Fruit fly (Drosophila melanogaster): Measurements from ENCODE around the gene Cox11.
A peak's percentile ranks its signal among the peaks of the same experiment; 100 is the strongest.

Gene Cox11

dm6 chr2L:5507823-5508438, 18.8 kb upstream of the Cox11 start (continued):
- TF ChIP-seq CG4318 (GFP tag; optimal IDR thresholded peaks at IDR 0.05) (no peak), Sox14 (GFP tag; optimal IDR thresholded peaks at IDR 0.05) (no peak), CG6854 (GFP tag; optimal IDR thresholded peaks at IDR 0.05) (no peak), CG34406 (GFP tag; optimal IDR thresholded peaks at IDR 0.05) (no peak), Eip78C (GFP tag) (peak; percentile 70), fd59A (GFP tag; optimal IDR thresholded peaks at IDR 0.05) (peak; percentile 16), eg (GFP tag; IDR thresholded peaks at IDR 0.05) (no peak), salr (GFP tag; optimal IDR thresholded peaks at IDR 0.05) (no peak), spab (GFP tag; optimal IDR thresholded peaks at IDR 0.05) (peak; percentile 1), CG31627 (GFP tag; optimal IDR thresholded peaks at IDR 0.05) (no peak), CG11294 (GFP tag; IDR thresholded peaks at IDR 0.05) (no peak), fkh (GFP tag; optimal IDR thresholded peaks at IDR 0.05) (no peak), acj6 (GFP tag; optimal IDR thresholded peaks at IDR 0.05) (no peak), achi (GFP tag; optimal IDR thresholded peaks at IDR 0.05) (no peak), Sox15 (GFP tag; optimal IDR thresholded peaks at IDR 0.05) (no peak), topi (GFP tag; optimal IDR thresholded peaks at IDR 0.05) (no peak), CG10631 (GFP tag; optimal IDR thresholded peaks at IDR 0.05) (no peak), CG6276 (GFP tag; optimal IDR thresholded peaks at IDR 0.05) (no peak)

dm6 chr2L:5514946-5515345, 11.8 kb upstream of the Cox11 start:
- TF ChIP-seq CG6163 (GFP tag; IDR thresholded peaks at IDR 0.05) (no peak), CG31627 (GFP tag; optimal IDR thresholded peaks at IDR 0.05) (no peak), spab (GFP tag; optimal IDR thresholded peaks at IDR 0.05) (no peak), esn (GFP tag; optimal IDR thresholded peaks at IDR 0.05) (no peak), CG11762 (GFP tag; optimal IDR thresholded peaks at IDR 0.05; ENCODE audit: insufficient read depth) (no peak), Hr39 (GFP tag; optimal IDR thresholded peaks at IDR 0.05) (no peak)

- TF ChIP-seq CG10669 (GFP tag; optimal IDR thresholded peaks at IDR 0.05), result no peak
- TF ChIP-seq Sox15 (GFP tag; optimal IDR thresholded peaks at IDR 0.05), result no peak
- TF ChIP-seq Sox102F (GFP tag; optimal IDR thresholded peaks at IDR 0.05), result no peak
- TF ChIP-seq CG10631 (GFP tag; optimal IDR thresholded peaks at IDR 0.05), result no peak
Observed at dm6 chr2L:5517393-5517792, 9.4 kb upstream of the Cox11 start, which contains the start of gene CG14020. CG14020 (plus strand) TSS chr2L:5517737.

dm6 chr2L:5519846-5520384, 6.8 kb upstream of the Cox11 start, which contains the start of the genes CG7382 and cl:
CG7382 (minus strand) TSS chr2L:5519896.
cl (plus strand) TSS chr2L:5520135.
- no peak for TF ChIP-seq dac (GFP tag; optimal IDR thresholded peaks at IDR 0.05)
- TF ChIP-seq Hr39 (GFP tag; optimal IDR thresholded peaks at IDR 0.05), result peak; percentile 38
- no peak for TF ChIP-seq Eip93F (GFP tag; optimal IDR thresholded peaks at IDR 0.05)
- no peak for TF ChIP-seq CG7368 (GFP tag; optimal IDR thresholded peaks at IDR 0.05)
- peak; percentile 19 for TF ChIP-seq CG1621 (tag; optimal IDR thresholded peaks at IDR 0.05)
- no peak for TF ChIP-seq vri (GFP tag; optimal IDR thresholded peaks at IDR 0.05)
- TF ChIP-seq salr (GFP tag; optimal IDR thresholded peaks at IDR 0.05), result no peak
- no peak for TF ChIP-seq Hr4 (GFP tag; optimal IDR thresholded peaks at IDR 0.05)
- peak; percentile 1 for TF ChIP-seq CG34406 (GFP tag; optimal IDR thresholded peaks at IDR 0.05)
- TF ChIP-seq CG15336 (GFP tag; IDR thresholded peaks at IDR 0.05), result no peak
- no peak for TF ChIP-seq svp (GFP tag)
- TF ChIP-seq Met (GFP tag; optimal IDR thresholded peaks at IDR 0.05), result no peak
- TF ChIP-seq CG11762 (GFP tag; optimal IDR thresholded peaks at IDR 0.05; ENCODE audit: insufficient read depth), result no peak
- TF ChIP-seq CG4318 (GFP tag; optimal IDR thresholded peaks at IDR 0.05), result no peak
- no peak for TF ChIP-seq CG8119 (GFP tag; IDR thresholded peaks at IDR 0.05)
- peak; percentile 64 for TF ChIP-seq CG3032 (tag; optimal IDR thresholded peaks at IDR 0.05)
- peak; percentile 31 for TF ChIP-seq OdsH (GFP tag; optimal IDR thresholded peaks at IDR 0.05)
- TF ChIP-seq lz (GFP tag; optimal IDR thresholded peaks at IDR 0.05), result peak; percentile 48
- peak; percentile 7 for TF ChIP-seq esn (GFP tag; optimal IDR thresholded peaks at IDR 0.05)
- no peak for TF ChIP-seq pdm3 (GFP tag; optimal IDR thresholded peaks at IDR 0.05)
- TF ChIP-seq Gug (GFP tag; IDR thresholded peaks at IDR 0.05), result no peak
- TF ChIP-seq CG32006 (GFP tag; optimal IDR thresholded peaks at IDR 0.05), result peak; percentile 44
- peak; percentile 22 for TF ChIP-seq CG6808 (GFP tag; optimal IDR thresholded peaks at IDR 0.05)
- TF ChIP-seq CG8632 (GFP tag; optimal IDR thresholded peaks at IDR 0.05), result no peak
- peak; percentile 2 for TF ChIP-seq dsx (GFP tag; optimal IDR thresholded peaks at IDR 0.05; ENCODE audit: poor library complexity, severe bottlenecking)
- peak; percentile 27 for TF ChIP-seq Ets96B (tag; optimal IDR thresholded peaks at IDR 0.05)
- no peak for TF ChIP-seq CG10669 (GFP tag; optimal IDR thresholded peaks at IDR 0.05)
- no peak for TF ChIP-seq CG6854 (GFP tag; optimal IDR thresholded peaks at IDR 0.05)
- peak; percentile 17 for TF ChIP-seq topi (GFP tag; optimal IDR thresholded peaks at IDR 0.05)
